Fruit fly (Drosophila melanogaster) ovary, adult (tissue): ENCODE measurements around the gene CG42866.

ENCODE experiments used
- CG17801 ChIP-seq: fragments of 200-800 bp; optimal IDR thresholded peaks from 2 replicates; lab custom pipeline; 2019; ENCODE audit warnings: missing biosample characterization, mild to moderate bottlenecking, missing genetic modification characterization, moderate library complexity; ENCODE audit not compliant: partially characterized antibody

Gene CG42866

dm6 chr2L:19952221-19952620 lies 9.3 kb downstream of the CG42866 start:
- TF ChIP-seq CG17801: no peak

- TF ChIP-seq CG17801: no peak
Observed at dm6 chr2L:19951543-19952163, 9.8 kb downstream of the CG42866 start.

- no peak for TF ChIP-seq CG17801
Observed at dm6 chr2L:19949600-19949999, 11.9 kb downstream of the CG42866 start.

- TF ChIP-seq CG17801: no peak
Observed at dm6 chr2L:19947992-19948524, 13.4 kb downstream of the CG42866 start.

dm6 chr2L:19944309-19945172 lies 16.9 kb downstream of the CG42866 start:
- TF ChIP-seq CG17801: no peak

dm6 chr2L:19943112-19943511 lies 18.4 kb downstream of the CG42866 start:
- no peak for TF ChIP-seq CG17801

- no peak for TF ChIP-seq CG17801
Observed at dm6 chr2L:19942510-19942909, 19.0 kb downstream of the CG42866 start.

- TF ChIP-seq CG17801: no peak
Observed at dm6 chr2L:19941352-19941851, 20.1 kb downstream of the CG42866 start.

dm6 chr2L:19940036-19940435 lies 21.4 kb downstream of the CG42866 start:
- TF ChIP-seq CG17801: no peak

dm6 chr2L:19937804-19938461 lies 23.6 kb downstream of the CG42866 start:
- no peak for TF ChIP-seq CG17801

dm6 chr2L:19935085-19935846 lies 26.2 kb downstream of the CG42866 start:
- TF ChIP-seq CG17801: no peak

dm6 chr2L:19932523-19932922 lies 29.0 kb downstream of the CG42866 start:
- no peak for TF ChIP-seq CG17801

dm6 chr2L:19930102-19930501 lies 31.4 kb downstream of the CG42866 start:
- no peak for TF ChIP-seq CG17801

dm6 chr2L:19923786-19924185 lies 37.7 kb downstream of the CG42866 start:
- no peak for TF ChIP-seq CG17801

- TF ChIP-seq CG17801: no peak
Observed at dm6 chr2L:19917860-19918259, 43.6 kb downstream of the CG42866 start.

- no peak for TF ChIP-seq CG17801
Observed at dm6 chr2L:19916982-19917381, 44.5 kb downstream of the CG42866 start.
